Fruit fly (Drosophila melanogaster) whole organism, larva: ENCODE data around the gene Dcr-1.

ENCODE experiments used
- noc ChIP-seq: fragments of 200-800 bp; sonication (Bioruptor generic); optimal IDR thresholded peaks from 3 replicates; lab custom pipeline; 2019; ENCODE audit warnings: missing biosample characterization, mild to moderate bottlenecking, missing genetic modification characterization, moderate library complexity

Dcr-1 gene

DNA sequence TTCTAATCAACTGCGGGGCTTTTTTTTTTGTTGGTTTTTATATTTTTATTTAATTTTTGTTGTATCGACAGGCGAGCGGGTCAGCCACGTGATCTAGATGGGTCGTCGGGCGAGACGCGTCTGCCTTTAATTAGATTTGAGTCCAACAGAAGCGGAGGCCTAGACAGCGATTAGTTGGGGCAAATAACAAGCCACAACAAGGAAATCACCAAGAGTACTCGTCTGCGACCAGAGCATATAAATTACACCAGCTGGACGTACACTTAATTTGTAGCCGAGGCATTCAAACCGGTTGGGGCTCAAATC lies 56.0 kb downstream of the Dcr-1 start:
- TF ChIP-seq noc (tag; lab: Kevin White, UChicago), result no peak

dm6 chr3R:22684044-22684947 lies 56.6 kb downstream of the Dcr-1 start:
- TF ChIP-seq noc (tag; lab: Kevin White, UChicago), result peak; percentile 94
